Worm (Caenorhabditis elegans) whole organism, mixed stage, embryonic: ENCODE results near the gene F55A11.4.

Experiments
- ceh-39 ChIP-seq: fragments of 150-350 bp; optimal IDR thresholded peaks from 2 replicates; lab custom pipeline; 2014; ENCODE audit warnings: missing biosample characterization, missing genetic modification characterization
- ceh-43 ChIP-seq: fragments of 200-800 bp; sonication (Bioruptor generic); optimal IDR thresholded peaks from 2 replicates; lab custom pipeline; 2018; ENCODE audit warnings: mild to moderate bottlenecking, missing genetic modification characterization, moderate library complexity, missing compliant biosample characterization
- lin-13 ChIP-seq: fragments of 150-350 bp; optimal IDR thresholded peaks from 2 replicates; lab custom pipeline; 2014; ENCODE audit warnings: missing biosample characterization, missing genetic modification characterization
- lin-32 ChIP-seq: fragments of 200-800 bp; sonication (Bioruptor generic); optimal IDR thresholded peaks from 2 replicates; lab custom pipeline; 2018; ENCODE audit warnings: mild to moderate bottlenecking, missing genetic modification characterization, missing compliant biosample characterization
- lsy-2 ChIP-seq: fragments of 150-350 bp; optimal IDR thresholded peaks from 2 replicates; lab custom pipeline; 2014; ENCODE audit warnings: missing biosample characterization, missing genetic modification characterization
- mls-2 ChIP-seq: sonication (generic microtip); optimal IDR thresholded peaks from 2 replicates; lab custom pipeline; 2016; ENCODE audit warnings: mild to moderate bottlenecking, missing genetic modification characterization, moderate library complexity, missing compliant biosample characterization
- nhr-237 ChIP-seq: fragments of 150-350 bp; optimal IDR thresholded peaks from 2 replicates; lab custom pipeline; 2014; ENCODE audit warnings: missing biosample characterization, missing genetic modification characterization
- sem-2 ChIP-seq: fragments of 200-800 bp; sonication (Bioruptor generic); optimal IDR thresholded peaks from 2 replicates; lab custom pipeline; 2018; ENCODE audit warnings: mild to moderate bottlenecking, missing genetic modification characterization, missing compliant biosample characterization
- snpc-4 ChIP-seq: fragments of 150-350 bp; optimal IDR thresholded peaks from 2 replicates; lab custom pipeline; 2014; ENCODE audit warnings: missing biosample characterization, missing genetic modification characterization

- TF ChIP-seq lsy-2, result no peak
- TF ChIP-seq nhr-237, result no peak
- TF ChIP-seq lin-32, result no peak
- TF ChIP-seq ceh-39 (tag; lab: Kevin White, UChicago), result no peak
- no peak for TF ChIP-seq snpc-4
- TF ChIP-seq sem-2 (GFP tag; lab: Kevin White, UChicago), result no peak
- TF ChIP-seq mls-2 (tag; lab: Kevin White, UChicago), result no peak
- TF ChIP-seq ceh-43, result no peak
- no peak for TF ChIP-seq lin-13 (tag; lab: Kevin White, UChicago)
Observed at ce11 chrV:11722858-11723257, 47.4 kb upstream of the F55A11.4 start.
